Worm (Caenorhabditis elegans) whole organism, L2 larva: ENCODE results near the gene cex-1.
A peak's percentile ranks its signal among the peaks of the same experiment; 100 is the strongest.

Experiments
- C34F6.9 ChIP-seq: fragments of 150-350 bp; optimal IDR thresholded peaks from 2 replicates; lab custom pipeline; 2014; ENCODE audit warnings: missing biosample characterization, missing genetic modification characterization
- F13H6.1 ChIP-seq: sonication (generic microtip); optimal IDR thresholded peaks from 2 replicates; lab custom pipeline; 2016; ENCODE audit warnings: missing genetic modification characterization, missing compliant biosample characterization
- R02D3.7 ChIP-seq: fragments of 150-350 bp; optimal IDR thresholded peaks from 2 replicates; lab custom pipeline; 2014; ENCODE audit warnings: missing biosample characterization, missing genetic modification characterization
- Y55F3AM.14 ChIP-seq: fragments of 200-800 bp; sonication (Bioruptor generic); optimal IDR thresholded peaks from 2 replicates; lab custom pipeline; 2018; ENCODE audit warnings: mild to moderate bottlenecking, missing genetic modification characterization, missing compliant biosample characterization
- ZK546.5 ChIP-seq: sonication (generic microtip); optimal IDR thresholded peaks from 2 replicates; lab custom pipeline; 2017; ENCODE audit warnings: missing biosample characterization, missing genetic modification characterization
- alr-1 ChIP-seq: fragments of 150-350 bp; optimal IDR thresholded peaks from 2 replicates; lab custom pipeline; 2014; ENCODE audit warnings: missing biosample characterization, missing genetic modification characterization
- blmp-1 ChIP-seq: sonication (generic microtip); optimal IDR thresholded peaks from 2 replicates; lab custom pipeline; 2017; ENCODE audit warnings: missing genetic modification characterization, mild to moderate bottlenecking, missing compliant biosample characterization, antibody characterized with exemption, moderate library complexity; ENCODE audit not compliant: insufficient read depth
- ceh-16 ChIP-seq: fragments of 150-350 bp; optimal IDR thresholded peaks from 2 replicates; lab custom pipeline; 2014; ENCODE audit warnings: missing biosample characterization, missing genetic modification characterization
- egl-27 ChIP-seq: sonication (generic microtip); optimal IDR thresholded peaks from 3 replicates; lab custom pipeline; 2017; ENCODE audit warnings: missing biosample characterization, missing genetic modification reagents, missing genetic modification characterization
- fos-1 ChIP-seq: fragments of 150-350 bp; optimal IDR thresholded peaks from 2 replicates; lab custom pipeline; 2014; ENCODE audit warnings: missing biosample characterization, missing genetic modification characterization
- lin-13 ChIP-seq: fragments of 150-350 bp; optimal IDR thresholded peaks from 2 replicates; lab custom pipeline; 2014; ENCODE audit warnings: missing biosample characterization, missing genetic modification reagents, missing genetic modification characterization
- lsy-2 ChIP-seq, 2 experiments: fragments of 150-350 bp in 1 of 2; sonication (generic microtip) in 1 of 2; optimal IDR thresholded peaks; 2 replicates each; lab custom pipeline; 2014 to 2017; ENCODE audit warnings: missing biosample characterization in 2 of 2, missing genetic modification characterization in 2 of 2
- nhr-12 ChIP-seq: fragments of 150-350 bp; optimal IDR thresholded peaks from 2 replicates; lab custom pipeline; 2014; ENCODE audit warnings: missing biosample characterization, missing genetic modification characterization
- nhr-129 ChIP-seq: fragments of 150-350 bp; optimal IDR thresholded peaks from 2 replicates; lab custom pipeline; 2014; ENCODE audit warnings: missing biosample characterization, missing genetic modification characterization
- nhr-23 ChIP-seq: fragments of 150-350 bp; optimal IDR thresholded peaks from 2 replicates; lab custom pipeline; 2014; ENCODE audit warnings: missing biosample characterization, missing genetic modification reagents, missing genetic modification characterization
- nhr-237 ChIP-seq: fragments of 150-350 bp; optimal IDR thresholded peaks from 2 replicates; lab custom pipeline; 2014; ENCODE audit warnings: missing biosample characterization, missing genetic modification characterization
- nhr-25 ChIP-seq: fragments of 150-350 bp; sonication (generic microtip); optimal IDR thresholded peaks from 3 replicates; lab custom pipeline; 2014; ENCODE audit warnings: missing biosample characterization, missing genetic modification characterization
- nhr-6 ChIP-seq: fragments of 150-350 bp; optimal IDR thresholded peaks from 2 replicates; lab custom pipeline; 2014; ENCODE audit warnings: missing biosample characterization, missing genetic modification characterization
- peb-1 ChIP-seq: fragments of 150-350 bp; optimal IDR thresholded peaks from 2 replicates; lab custom pipeline; 2014; ENCODE audit warnings: missing biosample characterization, missing genetic modification characterization
- sem-4 ChIP-seq: fragments of 150-350 bp; optimal IDR thresholded peaks from 2 replicates; lab custom pipeline; 2014; ENCODE audit warnings: missing biosample characterization, missing genetic modification reagents, missing genetic modification characterization
- sma-3 ChIP-seq: sonication (generic microtip); optimal IDR thresholded peaks from 2 replicates; lab custom pipeline; 2016; ENCODE audit warnings: missing genetic modification reagents, missing genetic modification characterization, missing compliant biosample characterization
- sma-9 ChIP-seq, 2 experiments: fragments of 150-350 bp in 1 of 2; sonication (generic microtip) in 1 of 2; optimal IDR thresholded peaks; 2 replicates each; lab custom pipeline; 2014 to 2016; ENCODE audit warnings: missing genetic modification characterization in 2 of 2, mild to moderate bottlenecking in 1 of 2, missing biosample characterization in 1 of 2, missing compliant biosample characterization in 1 of 2, missing genetic modification reagents in 1 of 2, moderate library complexity in 1 of 2
- snpc-4 ChIP-seq: fragments of 150-350 bp; optimal IDR thresholded peaks from 2 replicates; lab custom pipeline; 2014; ENCODE audit warnings: missing biosample characterization, missing genetic modification characterization
- unc-55 ChIP-seq: fragments of 150-350 bp; sonication (generic microtip); optimal IDR thresholded peaks from 3 replicates; lab custom pipeline; 2014; ENCODE audit warnings: missing biosample characterization, missing genetic modification reagents, missing genetic modification characterization
- unc-62 ChIP-seq: fragments of 150-350 bp; optimal IDR thresholded peaks from 2 replicates; lab custom pipeline; 2014; ENCODE audit warnings: missing biosample characterization, missing genetic modification reagents, missing genetic modification characterization
- zag-1 ChIP-seq: fragments of 150-350 bp; optimal IDR thresholded peaks from 2 replicates; lab custom pipeline; 2014; ENCODE audit warnings: missing biosample characterization, missing genetic modification characterization
- ztf-1 ChIP-seq: fragments of 200-800 bp; sonication (Bioruptor generic); conservative IDR thresholded peaks from 2 replicates; pipeline ENCODE4 v1.3.6; 2022; ENCODE audit warnings: missing genetic modification characterization, missing compliant biosample characterization
- ztf-4 ChIP-seq: fragments of 150-350 bp; optimal IDR thresholded peaks from 2 replicates; lab custom pipeline; 2014; ENCODE audit warnings: missing biosample characterization, missing genetic modification characterization

cex-1 gene

DNA sequence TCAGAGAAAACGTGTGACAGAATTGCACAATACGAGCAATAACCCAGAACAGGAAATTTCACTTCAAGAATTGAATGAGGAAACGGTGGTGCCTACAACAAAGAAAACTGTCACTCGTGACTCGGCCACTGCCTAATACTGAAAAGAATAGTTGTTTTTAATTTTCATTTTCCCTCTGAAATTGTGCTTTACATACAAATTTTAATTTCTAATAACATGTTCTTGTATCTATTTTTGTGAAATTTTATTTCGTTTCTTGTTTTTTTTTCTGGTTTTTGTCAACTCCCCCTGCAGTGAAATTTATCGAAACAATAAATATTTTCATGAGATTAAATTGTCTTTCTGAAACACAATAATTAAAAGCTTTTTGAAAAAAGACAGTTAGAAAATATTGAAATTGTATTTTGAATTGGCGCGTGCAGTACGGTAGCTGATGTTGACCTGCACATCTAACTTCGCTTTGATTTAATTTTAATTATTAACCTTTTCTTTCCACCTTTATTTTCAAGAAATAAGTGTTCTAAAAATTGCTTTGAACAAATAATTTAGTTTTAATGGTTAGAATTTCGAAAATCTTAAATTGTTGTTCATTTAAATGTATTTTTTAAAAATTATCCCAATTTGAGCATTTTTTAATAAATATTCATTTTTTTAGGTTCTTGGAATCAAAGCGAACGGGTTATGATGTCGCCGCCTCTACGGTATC, 8.3 kb downstream of the cex-1 start, which contains the start of gene daz-1:
Gene daz-1 (plus strand): TSS at position 656 of the 706 bp plus-strand sequence.
- TF ChIP-seq ztf-1 (GFP tag; lab: Robert Waterston, UW) (no peak), unc-55 (GFP tag; lab: Kevin White, UChicago) (no peak), nhr-6 (tag; lab: Kevin White, UChicago) (no peak), C34F6.9 (tag; lab: Kevin White, UChicago) (no peak), egl-27 (tag; lab: Kevin White, UChicago) (no peak), R02D3.7 (tag; lab: Kevin White, UChicago) (no peak)

ce11 chrII:5458683-5459410, 11.4 kb downstream of the cex-1 start:
- TF ChIP-seq fos-1 (tag; lab: Kevin White, UChicago) = peak; percentile 34
- TF ChIP-seq blmp-1 (tag; lab: Kevin White, UChicago) = peak; percentile 54
- no peak for TF ChIP-seq snpc-4

- TF ChIP-seq blmp-1 (tag; lab: Kevin White, UChicago) (peak; percentile 60), peb-1 (tag; lab: Kevin White, UChicago) (no peak), nhr-237 (tag; lab: Kevin White, UChicago) (no peak), unc-62 (GFP tag; lab: Kevin White, UChicago) (no peak), nhr-23 (tag; lab: Kevin White, UChicago) (no peak), fos-1 (tag; lab: Kevin White, UChicago) (peak; percentile 43), alr-1 (tag; lab: Kevin White, UChicago) (no peak), sma-3 (GFP tag; lab: Kevin White, UChicago) (peak; percentile 68), sma-9 (GFP tag; optimal IDR thresholded peaks at IDR 0.05; lab: Kevin White, UChicago) (peak; percentile 9), sma-9 (tag; optimal IDR thresholded peaks at IDR 0.05; lab: Kevin White, UChicago) (no peak), ztf-4 (tag; lab: Kevin White, UChicago) (no peak)
Observed at ce11 chrII:5459534-5459933, 12.1 kb downstream of the cex-1 start.

ce11 chrII:5460911-5461310, 13.4 kb downstream of the cex-1 start:
- TF ChIP-seq ztf-1 (GFP tag; lab: Robert Waterston, UW) (no peak), F13H6.1 (tag; lab: Kevin White, UChicago) (peak; percentile 46), sem-4 (no peak), nhr-12 (tag; lab: Kevin White, UChicago) (no peak), lsy-2 (tag; optimal IDR thresholded peaks at IDR 0.05; lab: Kevin White, UChicago) (no peak), egl-27 (tag; lab: Kevin White, UChicago) (no peak), nhr-6 (tag; lab: Kevin White, UChicago) (no peak), nhr-129 (tag; lab: Kevin White, UChicago) (no peak), fos-1 (tag; lab: Kevin White, UChicago) (peak; percentile 44), R02D3.7 (tag; lab: Kevin White, UChicago) (no peak), ZK546.5 (tag; lab: Kevin White, UChicago) (no peak)

DNA sequence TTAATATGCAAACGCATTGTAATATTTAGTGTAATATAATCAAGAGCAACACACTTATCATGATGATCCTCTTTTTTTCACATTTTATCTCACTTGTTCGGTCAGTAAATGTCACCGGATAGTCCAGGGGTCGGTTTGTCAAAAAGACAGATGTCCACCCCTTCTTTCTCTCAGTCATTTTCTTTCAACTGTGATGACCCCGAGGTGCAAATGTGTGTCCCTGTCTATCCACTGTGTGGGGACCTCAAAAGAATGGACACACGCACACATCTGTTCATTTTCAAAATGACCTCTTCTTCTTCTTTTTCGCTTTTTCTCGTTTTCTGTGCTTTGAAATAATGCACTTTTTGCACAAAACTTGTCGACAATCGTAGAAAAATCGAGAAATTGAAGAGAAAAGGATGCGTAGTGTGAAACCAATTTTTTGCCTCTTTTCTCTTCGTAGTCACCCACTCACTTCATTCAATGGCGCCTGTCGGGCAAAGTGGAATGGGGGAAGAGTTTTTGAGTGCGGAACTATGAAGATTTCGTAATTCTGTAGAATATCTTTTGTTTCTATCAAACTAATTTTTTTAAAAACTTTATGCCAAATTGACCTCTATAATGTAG, 16.3 kb downstream of the cex-1 start:
- TF ChIP-seq sem-4 (peak; percentile 49), lsy-2 (tag; optimal IDR thresholded peaks at IDR 0.05; lab: Kevin White, UChicago) (peak in 1 of 2 experiments; percentile 46), zag-1 (tag; lab: Kevin White, UChicago) (peak; percentile 32), nhr-25 (no peak), lin-13 (no peak), ceh-16 (tag; lab: Kevin White, UChicago) (no peak), peb-1 (tag; lab: Kevin White, UChicago) (no peak), snpc-4 (no peak), sma-3 (GFP tag; lab: Kevin White, UChicago) (no peak), C34F6.9 (tag; lab: Kevin White, UChicago) (peak; percentile 23), fos-1 (tag; lab: Kevin White, UChicago) (no peak), Y55F3AM.14 (GFP tag; lab: Kevin White, UChicago) (no peak), F13H6.1 (tag; lab: Kevin White, UChicago) (peak; percentile 44), unc-55 (GFP tag; lab: Kevin White, UChicago) (peak; percentile 41), alr-1 (tag; lab: Kevin White, UChicago) (no peak), nhr-6 (tag; lab: Kevin White, UChicago) (no peak), nhr-129 (tag; lab: Kevin White, UChicago) (peak; percentile 43)
